Worm (Caenorhabditis elegans) whole organism, late embryonic: Measurements from ENCODE around the gene eak-7.

Experiments used
- K09A11.1 ChIP-seq: sonication (generic microtip); optimal IDR thresholded peaks from 2 replicates; lab custom pipeline; 2017; ENCODE audit warnings: antibody characterized with exemption, mild to moderate bottlenecking, missing genetic modification characterization, missing compliant biosample characterization; ENCODE audit not compliant: insufficient read depth
- odd-2 ChIP-seq: sonication (generic microtip); optimal IDR thresholded peaks from 2 replicates; lab custom pipeline; 2017; ENCODE audit warnings: antibody characterized with exemption, mild to moderate bottlenecking, missing genetic modification characterization, missing compliant biosample characterization
- pqm-1 ChIP-seq: sonication (generic microtip); optimal IDR thresholded peaks from 2 replicates; lab custom pipeline; 2016; ENCODE audit warnings: missing genetic modification characterization, missing compliant biosample characterization
- unc-55 ChIP-seq: sonication (generic microtip); optimal IDR thresholded peaks from 2 replicates; lab custom pipeline; 2017; ENCODE audit warnings: missing biosample characterization, missing genetic modification reagents, missing genetic modification characterization

DNA sequence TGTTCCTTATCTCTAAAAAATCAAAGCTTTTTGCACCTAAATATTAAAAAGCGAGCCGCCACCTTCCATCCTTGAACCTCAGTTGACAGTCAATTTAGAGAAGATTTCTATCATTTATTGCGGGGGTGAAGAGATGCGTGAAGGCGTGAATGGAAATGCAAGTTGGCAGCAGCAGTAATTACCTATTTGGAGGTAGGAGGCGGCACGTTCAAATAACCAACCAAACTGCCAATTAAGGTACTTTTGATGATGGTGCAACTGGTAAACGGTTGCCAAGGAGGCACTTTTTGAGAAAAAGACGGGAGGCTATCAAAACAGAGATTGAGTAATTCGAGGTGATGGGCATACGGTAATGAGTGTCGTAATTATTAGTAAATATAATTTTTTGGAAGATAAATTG lies 29.4 kb downstream of the eak-7 start:
- TF ChIP-seq K09A11.1 (tag; lab: Kevin White, UChicago): no peak
- no peak for TF ChIP-seq unc-55 (GFP tag; lab: Kevin White, UChicago)
- no peak for TF ChIP-seq pqm-1 (tag; lab: Kevin White, UChicago)
- no peak for TF ChIP-seq odd-2
